Worm (Caenorhabditis elegans) whole organism, L2 larva: ENCODE data around the gene nduv-2.

ENCODE experiments used
- R02D3.7 ChIP-seq: fragments of 150-350 bp; optimal IDR thresholded peaks from 2 replicates; lab custom pipeline; 2014; ENCODE audit warnings: missing biosample characterization, missing genetic modification characterization
- ama-1 ChIP-seq: fragments of 150-350 bp; optimal IDR thresholded peaks from 2 replicates; lab custom pipeline; 2018; ENCODE audit warnings: inconsistent platforms
- crh-2 ChIP-seq: sonication (generic microtip); optimal IDR thresholded peaks from 2 replicates; lab custom pipeline; 2017; ENCODE audit warnings: missing biosample characterization, missing genetic modification characterization
- dmd-4 ChIP-seq: sonication (generic microtip); optimal IDR thresholded peaks from 2 replicates; lab custom pipeline; 2017; ENCODE audit warnings: missing biosample characterization, missing genetic modification characterization
- gmeb-1 ChIP-seq: fragments of 150-350 bp; optimal IDR thresholded peaks from 2 replicates; lab custom pipeline; 2014; ENCODE audit warnings: missing biosample characterization, missing genetic modification characterization
- lin-13 ChIP-seq: fragments of 150-350 bp; optimal IDR thresholded peaks from 2 replicates; lab custom pipeline; 2014; ENCODE audit warnings: missing biosample characterization, missing genetic modification reagents, missing genetic modification characterization
- nhr-21 ChIP-seq: fragments of 150-350 bp; optimal IDR thresholded peaks from 2 replicates; lab custom pipeline; 2014; ENCODE audit warnings: missing biosample characterization, missing genetic modification characterization
- nhr-6 ChIP-seq: fragments of 150-350 bp; optimal IDR thresholded peaks from 2 replicates; lab custom pipeline; 2014; ENCODE audit warnings: missing biosample characterization, missing genetic modification characterization
- skn-1 ChIP-seq: sonication (generic microtip); optimal IDR thresholded peaks from 2 replicates; lab custom pipeline; 2017; ENCODE audit warnings: missing biosample characterization, missing genetic modification characterization
- unc-39 ChIP-seq: fragments of 150-350 bp; optimal IDR thresholded peaks from 2 replicates; lab custom pipeline; 2014; ENCODE audit warnings: missing biosample characterization, missing genetic modification characterization

DNA sequence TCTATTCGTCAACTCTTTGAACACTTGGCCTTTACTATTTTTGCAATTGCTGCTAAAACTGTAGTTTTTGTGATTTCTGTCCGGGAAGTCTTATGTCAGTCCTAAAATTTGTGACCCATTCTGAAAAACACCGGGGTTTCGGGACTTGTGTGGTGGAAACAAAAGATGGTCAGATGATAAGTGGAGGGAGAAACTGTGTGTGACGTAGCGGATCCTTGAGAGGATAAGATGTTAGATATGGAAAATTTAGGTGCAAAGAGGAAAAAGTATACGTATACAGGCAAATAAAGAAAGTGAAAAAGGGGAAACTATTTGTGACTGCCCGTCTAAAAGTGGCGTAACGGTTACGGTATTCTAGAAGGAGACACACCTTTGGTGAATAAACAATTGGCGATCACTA lies 11.0 kb upstream of the nduv-2 start:
- TF ChIP-seq gmeb-1, result no peak
- no peak for TF ChIP-seq dmd-4 (tag; lab: Kevin White, UChicago)
- no peak for TF ChIP-seq nhr-21 (tag; lab: Kevin White, UChicago)
- no peak for TF ChIP-seq R02D3.7 (tag; lab: Kevin White, UChicago)
- TF ChIP-seq lin-13 (GFP tag; lab: Kevin White, UChicago), result no peak
- no peak for TF ChIP-seq unc-39 (tag; lab: Kevin White, UChicago)
- TF ChIP-seq crh-2, result no peak
- no peak for TF ChIP-seq skn-1 (tag; lab: Kevin White, UChicago)
- no peak for TF ChIP-seq nhr-6
- TF ChIP-seq ama-1 (lab: Kevin White, UChicago), result no peak
